Worm (Caenorhabditis elegans): ENCODE measurements around the gene srh-172.

DNA sequence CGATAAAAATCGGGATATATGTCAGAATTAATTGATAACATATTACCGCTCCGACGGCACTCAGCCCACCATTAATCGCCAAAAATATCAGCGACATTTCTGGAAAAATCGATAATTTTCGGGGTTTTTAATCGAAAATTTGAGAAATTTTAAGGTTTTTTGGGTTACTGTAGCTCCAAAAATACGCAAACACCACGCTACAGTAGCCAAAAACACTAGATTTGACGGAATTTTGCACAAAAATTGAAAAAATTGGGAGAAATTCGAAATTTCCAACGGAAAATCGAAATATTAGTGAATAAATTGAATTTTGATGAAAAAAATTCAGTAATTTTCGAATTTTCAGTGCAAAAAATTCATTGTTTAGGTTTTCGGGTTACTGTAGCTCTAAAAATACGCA is 24.6 kb upstream of the srh-172 start, which contains the start of gene algn-7:
- TF ChIP-seq M03D4.4 (tag; optimal IDR thresholded peaks at IDR 0.05) (no peak), lin-13 (tag; optimal IDR thresholded peaks at IDR 0.05) (no peak), nhr-237 (tag; optimal IDR thresholded peaks at IDR 0.05) (no peak), lin-32 (GFP tag; optimal IDR thresholded peaks at IDR 0.05) (no peak), lsy-2 (tag; optimal IDR thresholded peaks at IDR 0.05) (no peak), nhr-12 (tag; optimal IDR thresholded peaks at IDR 0.05) (no peak), ztf-11 (tag; optimal IDR thresholded peaks at IDR 0.05) (no peak), ces-1 (GFP tag; optimal IDR thresholded peaks at IDR 0.05) (no peak), sptf-1 (tag; optimal IDR thresholded peaks at IDR 0.05) (no peak), snpc-4 (tag; optimal IDR thresholded peaks at IDR 0.05) (no peak), nhr-76 (tag; optimal IDR thresholded peaks at IDR 0.05) (no peak), elt-1 (tag; optimal IDR thresholded peaks at IDR 0.05; ENCODE audit: borderline replicate concordance, insufficient read depth) (no peak)

Measured in whole organism, mixed stage, embryonic.